Fruit fly (Drosophila melanogaster) whole organism, wandering third instar larva: Measurements from ENCODE around the gene CG43445.

Experiments
- Abd-B ChIP-seq: fragments of >200 bp; optimal IDR thresholded peaks from 2 replicates; lab custom pipeline; 2017; ENCODE audit warnings: missing biosample characterization, missing genetic modification characterization
- CG32264 ChIP-seq: fragments of 200-800 bp; sonication (Bioruptor generic); optimal IDR thresholded peaks from 2 replicates; lab custom pipeline; 2016; ENCODE audit warnings: missing biosample characterization, missing genetic modification characterization
- CG9705 ChIP-seq: fragments of 200-800 bp; sonication (Bioruptor generic); optimal IDR thresholded peaks from 2 replicates; lab custom pipeline; 2018; ENCODE audit warnings: missing biosample characterization, mild to moderate bottlenecking, missing genetic modification characterization
- CrebA ChIP-seq: fragments of 200-800 bp; sonication (Bioruptor generic); optimal IDR thresholded peaks from 2 replicates; lab custom pipeline; 2016; ENCODE audit warnings: missing biosample characterization, mild to moderate bottlenecking, missing genetic modification characterization, borderline replicate concordance
- Dfd ChIP-seq: fragments of >200 bp; optimal IDR thresholded peaks from 2 replicates; lab custom pipeline; 2017; ENCODE audit warnings: missing biosample characterization, missing genetic modification characterization
- Dif ChIP-seq: fragments of 200-275, 200-300 bp; sonication (Bioruptor generic); optimal IDR thresholded peaks from 2 replicates; lab custom pipeline; 2018; ENCODE audit warnings: missing biosample characterization, missing genetic modification characterization; ENCODE audit not compliant: partially characterized antibody
- GATAd ChIP-seq: sonication (Bioruptor generic); optimal IDR thresholded peaks from 2 replicates; lab custom pipeline; 2016; ENCODE audit warnings: missing biosample characterization, missing genetic modification characterization
- HLH106 ChIP-seq: fragments of 200-800 bp; optimal IDR thresholded peaks from 3 replicates; lab custom pipeline; 2019; ENCODE audit warnings: missing biosample characterization, mild to moderate bottlenecking, missing genetic modification characterization, moderate library complexity
- Hnf4 ChIP-seq: fragments of 200-800 bp; sonication (Bioruptor generic); optimal IDR thresholded peaks from 2 replicates; lab custom pipeline; 2016; ENCODE audit warnings: missing biosample characterization, mild to moderate bottlenecking, missing genetic modification characterization
- Hr78 ChIP-seq: fragments of >200 bp; optimal IDR thresholded peaks from 2 replicates; lab custom pipeline; 2017; ENCODE audit warnings: missing biosample characterization, missing genetic modification characterization
- Hr83 ChIP-seq: fragments of 200-300 bp; sonication (Bioruptor generic); optimal IDR thresholded peaks from 2 replicates; lab custom pipeline; 2016; ENCODE audit warnings: missing biosample characterization, mild to moderate bottlenecking, missing genetic modification characterization, moderate library complexity; ENCODE audit not compliant: poor library complexity, severe bottlenecking
- Jra ChIP-seq: sonication (Bioruptor generic); optimal IDR thresholded peaks from 2 replicates; lab custom pipeline; 2016; ENCODE audit warnings: missing biosample characterization, missing genetic modification characterization
- Mio ChIP-seq: sonication (Bioruptor generic); optimal IDR thresholded peaks from 2 replicates; lab custom pipeline; 2016; ENCODE audit warnings: missing biosample characterization, missing genetic modification characterization
- Myc ChIP-seq: fragments of >200 bp; optimal IDR thresholded peaks from 2 replicates; lab custom pipeline; 2017
- N ChIP-seq: fragments of >200 bp; optimal IDR thresholded peaks from 2 replicates; lab custom pipeline; 2018; ENCODE audit warnings: missing biosample characterization, missing external identifiers, missing genetic modification characterization
- OdsH ChIP-seq: fragments of 200-800 bp; sonication (Bioruptor generic); optimal IDR thresholded peaks from 2 replicates; lab custom pipeline; 2016; ENCODE audit warnings: missing biosample characterization, mild to moderate bottlenecking, missing genetic modification characterization
- Rel ChIP-seq, 2 experiments: fragments of 200-800 bp; sonication (Bioruptor generic) in 1 of 2; optimal IDR thresholded peaks; 2 replicates in 1 of 2; 3 replicates in 1 of 2; lab custom pipeline; 2016 to 2019; ENCODE audit warnings: mild to moderate bottlenecking in 2 of 2, missing biosample characterization in 2 of 2, missing genetic modification characterization in 2 of 2, moderate library complexity in 1 of 2
- Sp1 ChIP-seq: fragments of 200-800 bp; sonication (Bioruptor generic); optimal IDR thresholded peaks from 3 replicates; lab custom pipeline; 2019; ENCODE audit warnings: missing biosample characterization, mild to moderate bottlenecking, missing genetic modification characterization, moderate library complexity
- Vsx2 ChIP-seq: fragments of 200-300, 225-300 bp; sonication (Bioruptor generic); optimal IDR thresholded peaks from 2 replicates; lab custom pipeline; 2018; ENCODE audit warnings: missing biosample characterization, missing genetic modification characterization; ENCODE audit not compliant: partially characterized antibody
- br ChIP-seq: fragments of 200-800 bp; sonication (Bioruptor generic); optimal IDR thresholded peaks from 2 replicates; lab custom pipeline; 2016; ENCODE audit warnings: missing biosample characterization, missing genetic modification characterization
- brk ChIP-seq: fragments of 200-800 bp; sonication (Bioruptor generic); optimal IDR thresholded peaks from 2 replicates; lab custom pipeline; 2016; ENCODE audit warnings: missing biosample characterization, mild to moderate bottlenecking, missing genetic modification characterization
- dl ChIP-seq, 2 experiments: fragments of 175-275, 200-275 bp in 1 of 2; fragments of 200-275 bp in 1 of 2; sonication (Bioruptor generic); optimal IDR thresholded peaks; lab custom pipeline; 2018; ENCODE audit warnings: mild to moderate bottlenecking in 2 of 2, missing biosample characterization in 2 of 2, missing genetic modification characterization in 2 of 2, moderate library complexity in 2 of 2; ENCODE audit not compliant: partially characterized antibody in 2 of 2, insufficient read depth in 1 of 2
- dmrt93B ChIP-seq: fragments of 200-800 bp; sonication (Bioruptor generic); optimal IDR thresholded peaks from 2 replicates; lab custom pipeline; 2018; ENCODE audit warnings: missing biosample characterization, mild to moderate bottlenecking, missing genetic modification characterization
- dsf ChIP-seq: sonication (Bioruptor generic); optimal IDR thresholded peaks from 2 replicates; lab custom pipeline; 2016; ENCODE audit warnings: missing biosample characterization, missing genetic modification characterization, borderline replicate concordance
- ey ChIP-seq: fragments of 200-800 bp; sonication (Bioruptor generic); optimal IDR thresholded peaks from 2 replicates; lab custom pipeline; 2016; ENCODE audit warnings: missing biosample characterization, missing genetic modification characterization
- foxo ChIP-seq, 2 experiments: fragments of 200-800 bp; sonication (Bioruptor generic); optimal IDR thresholded peaks; 2 replicates in 1 of 2; 3 replicates in 1 of 2; lab custom pipeline; 2016 to 2017; ENCODE audit warnings: missing biosample characterization in 2 of 2, missing genetic modification characterization in 2 of 2
- fru ChIP-seq: fragments of 200-800 bp; sonication (Bioruptor generic); optimal IDR thresholded peaks from 3 replicates; lab custom pipeline; 2016; ENCODE audit warnings: missing biosample characterization, mild to moderate bottlenecking, missing genetic modification characterization
- h ChIP-seq: fragments of 200-800 bp; sonication (Bioruptor generic); optimal IDR thresholded peaks from 3 replicates; lab custom pipeline; 2016; ENCODE audit warnings: missing biosample characterization, mild to moderate bottlenecking, missing genetic modification characterization
- jim ChIP-seq: fragments of 175-275, 200-325 bp; sonication (Bioruptor generic); optimal IDR thresholded peaks from 2 replicates; lab custom pipeline; 2016; ENCODE audit warnings: missing biosample characterization, mild to moderate bottlenecking, missing genetic modification characterization
- lola ChIP-seq: fragments of >200 bp; optimal IDR thresholded peaks from 2 replicates; lab custom pipeline; 2017; ENCODE audit warnings: missing biosample characterization, missing genetic modification characterization
- pan ChIP-seq: fragments of >200 bp; optimal IDR thresholded peaks from 2 replicates; lab custom pipeline; 2017
- psq ChIP-seq: fragments of 200-800 bp; sonication (Bioruptor generic); optimal IDR thresholded peaks from 3 replicates; lab custom pipeline; 2017; ENCODE audit warnings: missing biosample characterization, mild to moderate bottlenecking, missing genetic modification characterization, moderate library complexity
- rgr ChIP-seq: fragments of 200-800 bp; sonication (Bioruptor generic); optimal IDR thresholded peaks from 3 replicates; lab custom pipeline; 2016; ENCODE audit warnings: missing biosample characterization, mild to moderate bottlenecking, missing genetic modification characterization
- sage ChIP-seq: fragments of 200-800 bp; sonication (Bioruptor generic); optimal IDR thresholded peaks from 2 replicates; lab custom pipeline; 2016; ENCODE audit warnings: missing biosample characterization, mild to moderate bottlenecking, missing genetic modification characterization
- sv ChIP-seq: fragments of 200-800 bp; sonication (Bioruptor generic); optimal IDR thresholded peaks from 3 replicates; lab custom pipeline; 2016; ENCODE audit warnings: missing biosample characterization, missing genetic modification characterization
- tai ChIP-seq: sonication (Bioruptor generic); optimal IDR thresholded peaks from 2 replicates; lab custom pipeline; 2016; ENCODE audit warnings: missing biosample characterization, missing genetic modification characterization
- usp ChIP-seq: fragments of >200 bp; optimal IDR thresholded peaks from 2 replicates; lab custom pipeline; 2017; ENCODE audit warnings: missing biosample characterization, missing genetic modification characterization
- woc ChIP-seq: sonication (Bioruptor generic); optimal IDR thresholded peaks from 2 replicates; lab custom pipeline; 2016; ENCODE audit warnings: missing biosample characterization, mild to moderate bottlenecking, missing genetic modification characterization

CG43445 gene

DNA sequence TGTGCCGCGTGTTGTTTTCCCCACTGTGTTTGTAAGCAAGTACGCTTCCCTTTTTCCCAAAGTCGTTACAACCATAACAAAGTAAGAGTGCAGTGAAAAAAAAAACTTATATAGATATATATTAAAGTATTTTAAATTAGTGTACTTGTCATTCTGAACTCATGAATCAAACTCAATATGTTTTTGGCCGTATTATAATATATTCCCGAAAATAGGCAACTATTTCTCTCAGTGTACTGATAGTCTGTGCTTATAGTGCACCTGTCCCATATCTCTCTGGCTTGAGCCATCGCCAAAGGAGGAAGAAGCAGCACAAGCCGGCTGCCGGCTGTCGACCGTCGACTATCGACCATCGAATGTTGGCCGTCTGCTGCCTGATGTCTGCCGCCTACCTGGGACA is 29.9 kb downstream of the CG43445 start:
- TF ChIP-seq pan (no peak), Sp1 (GFP tag; lab: Kevin White, UChicago) (peak; percentile 22), Mio (GFP tag; lab: Kevin White, UChicago) (no peak), Hnf4 (GFP tag; lab: Kevin White, UChicago) (no peak), usp (no peak), psq (GFP tag; lab: Kevin White, UChicago) (no peak), jim (GFP tag; lab: Kevin White, UChicago) (no peak), dl (GFP tag; optimal IDR thresholded peaks at IDR 0.05; lab: Kevin White, UChicago; ENCODE audit: insufficient read depth in 1 of 2, partially characterized antibody in 2 of 2) (no peak), tai (GFP tag; lab: Kevin White, UChicago) (no peak), h (GFP tag; lab: Kevin White, UChicago) (peak; percentile 7), dmrt93B (no peak), CG32264 (GFP tag; lab: Kevin White, UChicago) (no peak), woc (GFP tag; lab: Kevin White, UChicago) (no peak), br (GFP tag; lab: Kevin White, UChicago) (peak; percentile 3), OdsH (GFP tag; lab: Kevin White, UChicago) (peak; percentile 10), GATAd (no peak), Vsx2 (GFP tag; lab: Kevin White, UChicago) (no peak), Hr78 (GFP tag; lab: Kevin White, UChicago) (no peak), dsf (GFP tag; lab: Kevin White, UChicago) (no peak), Abd-B (GFP tag; lab: Kevin White, UChicago) (no peak), lola (GFP tag; lab: Kevin White, UChicago) (no peak), rgr (GFP tag; lab: Kevin White, UChicago) (peak; percentile 8), Rel (GFP tag; optimal IDR thresholded peaks at IDR 0.05; lab: Kevin White, UChicago) (no peak), Rel (tag; optimal IDR thresholded peaks at IDR 0.05; lab: Kevin White, UChicago) (no peak), ey (GFP tag; lab: Kevin White, UChicago) (peak; percentile 6), Dif (GFP tag; lab: Kevin White, UChicago) (no peak), Jra (GFP tag; lab: Kevin White, UChicago) (no peak), sv (GFP tag; lab: Kevin White, UChicago) (peak; percentile 44), fru (GFP tag; lab: Kevin White, UChicago) (peak; percentile 14), sage (GFP tag; lab: Kevin White, UChicago) (no peak), brk (GFP tag; lab: Kevin White, UChicago) (no peak), Dfd (GFP tag; lab: Kevin White, UChicago) (no peak), Myc (lab: Kevin White, UChicago) (no peak), CrebA (no peak), Hr83 (GFP tag; lab: Kevin White, UChicago) (no peak), foxo (GFP tag; optimal IDR thresholded peaks at IDR 0.05; lab: Kevin White, UChicago) (peak in 1 of 2 experiments; percentile 23), CG9705 (GFP tag; lab: Kevin White, UChicago) (no peak), HLH106 (tag; lab: Kevin White, UChicago) (peak; percentile 33), N (GFP tag; lab: Kevin White, UChicago) (no peak)

DNA sequence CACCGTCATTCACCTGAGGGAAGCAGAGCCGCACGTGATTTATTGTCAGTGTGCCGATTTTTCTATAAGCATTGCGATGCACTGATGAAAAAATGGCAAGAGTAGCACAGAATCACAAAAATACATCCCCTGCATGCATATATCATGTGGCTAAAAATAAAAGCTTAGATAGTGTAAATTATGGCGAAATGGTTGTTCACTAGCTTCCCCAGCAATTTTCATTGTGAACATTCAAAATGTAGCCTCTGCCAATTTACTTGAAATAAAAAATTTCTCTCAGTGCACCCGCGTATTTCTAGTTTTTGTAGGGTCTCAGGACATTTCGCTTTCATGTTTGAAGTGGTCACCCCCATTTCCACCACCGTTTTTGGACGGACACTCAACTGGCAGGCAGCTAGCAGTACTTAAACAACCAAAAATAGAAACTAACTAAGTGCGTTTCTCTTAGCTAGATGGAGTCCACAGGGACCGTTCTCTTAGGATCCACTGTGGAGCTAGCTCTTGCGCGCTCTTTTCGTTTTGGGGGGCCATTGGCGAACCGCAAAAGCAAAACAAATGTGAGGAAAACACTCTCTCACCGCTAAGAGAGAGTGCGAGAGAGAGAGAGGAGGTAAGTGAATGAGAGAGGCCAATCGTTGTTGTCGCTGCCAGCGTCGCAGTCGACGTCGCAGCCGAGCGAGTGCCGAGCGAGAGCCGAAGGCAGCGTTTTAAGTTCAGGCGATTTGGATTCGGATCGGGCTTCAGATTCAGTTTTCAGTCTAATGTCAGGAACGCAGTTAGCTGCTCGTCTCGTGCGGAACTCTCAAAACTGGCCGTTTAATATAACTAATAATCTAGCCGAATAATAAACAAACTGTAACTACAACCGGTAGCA is 32.4 kb downstream of the CG43445 start:
- TF ChIP-seq Vsx2 (GFP tag; lab: Kevin White, UChicago) (no peak), fru (GFP tag; lab: Kevin White, UChicago) (peak; percentile 11), Dif (GFP tag; lab: Kevin White, UChicago) (peak; percentile 91), Hnf4 (GFP tag; lab: Kevin White, UChicago) (no peak), sv (GFP tag; lab: Kevin White, UChicago) (peak; percentile 38), Myc (lab: Kevin White, UChicago) (no peak), dl (GFP tag; optimal IDR thresholded peaks at IDR 0.05; lab: Kevin White, UChicago; ENCODE audit: insufficient read depth in 1 of 2, partially characterized antibody in 2 of 2) (peak; percentile 47 to 80), foxo (GFP tag; optimal IDR thresholded peaks at IDR 0.05; lab: Kevin White, UChicago) (peak in 1 of 2 experiments; percentile 33), rgr (GFP tag; lab: Kevin White, UChicago) (peak; percentile 7), Hr83 (GFP tag; lab: Kevin White, UChicago) (peak; percentile 14), ey (GFP tag; lab: Kevin White, UChicago) (peak; percentile 9), pan (no peak), lola (GFP tag; lab: Kevin White, UChicago) (no peak), psq (GFP tag; lab: Kevin White, UChicago) (peak; percentile 38), Sp1 (GFP tag; lab: Kevin White, UChicago) (no peak)
- TF ChIP-seq, all 38 proteins: peak for 9
